Fruit fly (Drosophila melanogaster) Kc167 (cell line): ENCODE data around the gene CG5521.

Source experiments
- Myc ChIP-seq: fragments of >200 bp; optimal IDR thresholded peaks from 2 replicates; lab custom pipeline; 2017; ENCODE audit warnings: missing external identifiers
- Sin3A ChIP-seq: fragments of >200 bp; optimal IDR thresholded peaks from 2 replicates; lab custom pipeline; 2018; ENCODE audit warnings: missing external identifiers
- h ChIP-seq: fragments of >200 bp; optimal IDR thresholded peaks from 3 replicates; lab custom pipeline; 2018; ENCODE audit warnings: missing external identifiers
- insv ChIP-seq: fragments of >200 bp; optimal IDR thresholded peaks from 3 replicates; lab custom pipeline; 2018; ENCODE audit warnings: missing external identifiers
- psq ChIP-seq: fragments of >200 bp; optimal IDR thresholded peaks from 2 replicates; lab custom pipeline; 2017; ENCODE audit warnings: missing external identifiers
- ttk ChIP-seq: sonication (Bioruptor generic); optimal IDR thresholded peaks from 2 replicates; lab custom pipeline; 2017; ENCODE audit warnings: missing external identifiers

The CG5521 gene

DNA sequence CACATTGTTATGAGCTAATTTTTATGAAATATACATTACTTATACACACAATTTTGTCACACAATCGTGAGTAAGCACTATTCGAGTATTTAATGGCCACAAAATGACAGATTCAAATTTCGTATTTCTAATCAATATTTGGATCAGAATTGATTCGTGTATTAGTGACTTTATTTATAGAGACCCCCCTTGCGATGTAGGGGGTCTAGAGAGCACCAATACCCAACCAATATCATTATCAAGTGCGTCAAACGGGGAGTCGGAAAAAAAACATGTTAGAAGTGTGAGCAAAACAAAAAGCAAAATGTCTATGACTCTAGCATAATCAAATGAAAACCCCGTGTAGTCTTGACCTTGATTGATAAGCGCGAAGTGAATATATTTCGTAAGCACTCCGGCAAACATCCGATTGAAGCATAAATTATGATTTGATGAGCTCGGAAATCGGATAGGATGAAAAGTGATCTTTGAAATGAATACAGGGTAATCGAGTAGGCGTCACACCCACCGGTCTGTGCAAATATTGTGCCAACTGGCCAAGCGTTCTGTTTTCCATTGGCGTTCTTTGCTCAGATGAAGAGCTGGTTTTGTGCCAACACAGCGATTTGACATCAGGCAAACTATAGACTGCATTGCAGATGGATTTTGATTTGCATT lies 14.4 kb upstream of the CG5521 start:
- no peak for TF ChIP-seq psq (lab: Kevin White, UChicago)
- TF ChIP-seq Myc (lab: Kevin White, UChicago) = no peak
- no peak for TF ChIP-seq ttk
- no peak for TF ChIP-seq insv (lab: Kevin White, UChicago)
- TF ChIP-seq h (lab: Kevin White, UChicago) = no peak
- no peak for TF ChIP-seq Sin3A

dm6 chr3R:26952857-26953477 lies 13.8 kb upstream of the CG5521 start:
- no peak for TF ChIP-seq ttk
- no peak for TF ChIP-seq Sin3A

dm6 chr3R:26953478-26953874 lies 13.3 kb upstream of the CG5521 start:
- TF ChIP-seq insv (lab: Kevin White, UChicago) = no peak
- TF ChIP-seq psq (lab: Kevin White, UChicago) = no peak
- TF ChIP-seq Sin3A = no peak
- TF ChIP-seq ttk = no peak
- no peak for TF ChIP-seq h (lab: Kevin White, UChicago)
- no peak for TF ChIP-seq Myc (lab: Kevin White, UChicago)

DNA sequence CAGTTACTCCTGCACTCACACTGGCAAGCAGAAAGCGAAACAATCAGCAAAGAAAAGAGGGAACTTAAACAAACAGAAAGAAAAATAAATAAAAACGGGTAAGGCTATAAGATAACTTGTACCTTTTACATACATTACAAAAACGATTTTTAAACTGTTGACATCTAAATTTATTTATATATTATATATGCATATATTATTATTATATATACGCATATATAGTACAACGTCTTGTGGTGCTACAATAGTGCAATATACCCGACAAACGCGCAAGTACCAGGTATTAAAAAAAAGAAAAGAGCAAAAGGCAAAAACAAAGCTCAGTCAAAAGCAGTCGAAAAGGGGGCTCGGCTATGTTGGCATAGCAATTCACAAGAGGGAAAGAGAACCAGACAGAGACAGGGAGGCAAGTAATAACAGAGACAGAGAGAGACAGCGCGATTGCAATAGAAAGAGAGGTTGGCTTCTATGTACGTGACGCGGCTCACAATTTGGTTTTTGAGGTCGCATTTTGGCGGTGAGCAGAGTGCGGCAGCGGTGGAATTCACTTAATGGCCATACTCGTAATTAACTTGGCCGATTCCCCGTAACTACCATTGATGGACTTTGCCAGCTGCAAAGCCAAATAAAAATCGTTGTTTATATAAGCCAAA lies 12.6 kb upstream of the CG5521 start:
- no peak for TF ChIP-seq h (lab: Kevin White, UChicago)
- TF ChIP-seq Sin3A = no peak
- no peak for TF ChIP-seq psq (lab: Kevin White, UChicago)
- TF ChIP-seq Myc (lab: Kevin White, UChicago) = no peak
- TF ChIP-seq insv (lab: Kevin White, UChicago) = no peak
- TF ChIP-seq ttk = no peak

DNA sequence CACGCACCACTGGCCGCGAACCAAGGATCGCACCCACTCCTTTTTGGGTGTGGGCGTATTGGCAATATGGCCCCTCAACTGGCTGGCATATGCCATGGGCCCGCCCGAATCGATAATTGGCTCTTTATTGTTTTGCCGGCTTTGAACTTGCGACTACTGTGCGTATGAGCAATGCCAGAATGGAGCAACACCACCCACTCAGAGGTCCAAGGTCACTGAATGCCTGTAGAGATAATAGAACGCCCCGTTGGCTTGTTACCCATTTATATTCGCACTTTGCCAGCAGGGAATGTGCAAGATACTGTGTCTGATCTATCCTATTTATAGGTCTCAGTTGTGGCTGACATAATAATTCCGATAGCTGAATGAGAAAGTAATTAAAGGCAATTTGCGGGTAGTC lies 11.2 kb upstream of the CG5521 start:
- TF ChIP-seq insv (lab: Kevin White, UChicago) (no peak), h (lab: Kevin White, UChicago) (no peak), Sin3A (no peak), ttk (no peak), psq (lab: Kevin White, UChicago) (no peak), Myc (lab: Kevin White, UChicago) (no peak)

DNA sequence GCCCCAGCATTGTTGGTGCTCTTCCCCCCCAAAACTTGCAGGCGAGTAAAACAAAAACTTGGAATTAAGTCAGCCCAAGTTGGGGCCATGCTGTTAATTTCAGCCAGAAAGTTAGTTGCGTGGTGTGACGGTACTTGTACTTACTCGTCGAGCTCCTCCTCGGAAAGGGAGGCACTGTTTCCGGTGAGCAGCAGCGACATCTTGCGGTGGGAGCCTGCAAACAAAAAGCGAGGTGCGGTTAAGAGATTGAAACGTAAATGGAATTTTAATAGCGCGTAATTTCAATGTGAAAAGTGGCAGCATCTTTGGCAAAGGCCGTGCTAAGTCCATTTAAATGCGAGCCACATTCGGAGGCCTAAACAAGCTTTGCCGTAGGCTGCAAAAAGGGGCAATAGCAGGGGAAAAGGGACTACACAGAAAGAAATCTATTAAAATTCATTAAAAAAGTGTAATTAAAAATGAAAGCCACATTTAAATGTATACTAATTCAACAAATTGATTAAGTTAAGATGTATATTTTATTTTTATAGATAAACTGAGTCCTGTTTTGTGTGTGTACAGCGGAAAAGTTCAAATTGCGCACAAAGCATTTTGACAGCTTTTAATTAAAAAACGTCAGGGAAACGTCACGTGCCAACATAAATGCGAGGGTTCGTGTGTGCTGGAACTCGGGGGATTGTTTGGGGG lies 10.2 kb upstream of the CG5521 start:
- TF ChIP-seq insv (lab: Kevin White, UChicago) (no peak), ttk (no peak), Sin3A (no peak), Myc (lab: Kevin White, UChicago) (no peak), psq (lab: Kevin White, UChicago) (no peak), h (lab: Kevin White, UChicago) (no peak)

DNA sequence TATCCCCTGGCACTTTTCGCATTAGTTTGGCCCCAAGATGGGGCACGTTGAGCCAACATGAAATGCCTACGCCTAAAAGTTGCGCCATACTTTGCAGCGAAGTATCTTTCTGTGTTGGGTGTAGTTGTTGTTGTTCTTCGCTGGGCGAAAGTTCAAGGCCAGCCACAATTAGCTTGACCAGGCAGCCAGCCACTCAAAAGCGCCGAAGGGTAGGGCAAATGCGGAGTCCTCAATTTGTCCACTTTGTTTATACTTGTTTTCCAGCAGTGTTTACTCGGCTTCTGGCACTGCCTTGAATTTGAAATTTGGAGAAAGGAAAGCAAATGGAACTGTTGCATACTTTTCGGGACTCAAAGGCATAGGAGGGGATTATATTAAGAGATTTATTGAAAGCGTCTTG lies 9.6 kb upstream of the CG5521 start:
- no peak for TF ChIP-seq h (lab: Kevin White, UChicago)
- TF ChIP-seq psq (lab: Kevin White, UChicago) = no peak
- no peak for TF ChIP-seq insv (lab: Kevin White, UChicago)
- no peak for TF ChIP-seq ttk
- no peak for TF ChIP-seq Sin3A
- TF ChIP-seq Myc (lab: Kevin White, UChicago) = no peak

- TF ChIP-seq ttk = no peak
- TF ChIP-seq insv (lab: Kevin White, UChicago) = no peak
- TF ChIP-seq Sin3A = no peak
- no peak for TF ChIP-seq h (lab: Kevin White, UChicago)
- TF ChIP-seq psq (lab: Kevin White, UChicago) = no peak
- no peak for TF ChIP-seq Myc (lab: Kevin White, UChicago)
These were observed 8.3 kb upstream of the CG5521 start, which contains the start of gene CG6330 for dm6 chr3R:26958314-26958979. TSS of gene CG6330 (minus strand) at chr3R:26958491.

DNA sequence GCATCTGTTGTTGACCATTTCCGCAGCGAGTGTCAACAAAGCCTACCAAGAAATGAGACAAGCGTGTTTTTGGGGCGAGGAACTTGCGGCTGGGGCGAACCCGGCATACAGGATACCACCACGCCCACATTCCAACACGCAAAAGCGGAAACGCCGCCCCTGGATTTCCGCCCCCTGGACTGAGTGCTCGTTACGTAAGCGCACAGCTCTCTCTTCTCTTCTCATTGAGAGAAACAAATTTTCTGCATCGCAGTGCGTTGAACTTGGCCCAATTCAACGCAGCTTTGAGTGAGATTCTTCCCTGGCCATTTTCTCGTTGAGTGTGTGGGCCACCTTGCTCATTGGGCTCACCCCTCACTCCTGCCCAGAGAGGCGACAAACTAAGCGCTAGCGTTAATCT lies 6.2 kb upstream of the CG5521 start:
- TF ChIP-seq ttk (no peak), psq (lab: Kevin White, UChicago) (no peak), Sin3A (no peak), Myc (lab: Kevin White, UChicago) (no peak), h (lab: Kevin White, UChicago) (no peak), insv (lab: Kevin White, UChicago) (no peak)

dm6 chr3R:26963747-26964174 lies 3.0 kb upstream of the CG5521 start:
- TF ChIP-seq h (lab: Kevin White, UChicago) (no peak), insv (lab: Kevin White, UChicago) (no peak), Sin3A (no peak), psq (lab: Kevin White, UChicago) (no peak), ttk (no peak), Myc (lab: Kevin White, UChicago) (no peak)

DNA sequence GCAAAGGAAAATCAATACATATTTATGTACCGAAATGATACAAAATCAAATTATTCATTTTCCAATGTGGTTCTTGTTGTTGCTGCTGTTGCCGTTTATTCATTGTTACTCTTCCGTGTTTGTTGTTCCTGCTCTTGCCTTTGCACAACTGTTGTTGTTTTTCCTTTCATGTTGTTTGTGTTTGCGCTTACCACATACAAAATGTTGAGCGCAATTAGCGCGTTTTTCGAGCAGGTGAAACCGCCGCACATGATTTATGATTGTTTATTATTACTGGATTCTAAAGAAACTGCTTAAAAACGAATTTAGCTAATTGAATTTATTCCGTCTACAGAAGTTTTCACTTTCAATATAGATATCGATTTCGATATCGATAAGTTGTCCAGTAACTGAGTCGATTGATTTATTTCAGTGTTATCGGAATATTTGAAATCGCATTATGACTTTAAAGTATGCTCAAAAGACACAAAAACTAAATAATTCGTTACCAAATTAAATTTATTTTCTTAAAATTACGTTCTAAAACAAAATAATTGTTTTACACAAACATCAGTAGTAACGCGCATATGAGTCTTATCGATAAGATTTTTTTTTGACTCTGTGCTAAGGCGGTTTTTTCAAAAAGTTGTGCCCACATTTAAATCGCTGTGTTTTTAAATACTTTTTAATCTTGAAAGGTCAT lies 2.1 kb upstream of the CG5521 start, which contains the start of gene Tsp97E:
Tsp97E (minus strand) TSS at position 366 of the 682 bp plus-strand sequence.
- TF ChIP-seq insv (lab: Kevin White, UChicago) (no peak), ttk (no peak), Sin3A (no peak), Myc (lab: Kevin White, UChicago) (no peak), h (lab: Kevin White, UChicago) (no peak), psq (lab: Kevin White, UChicago) (no peak)
